Fruit fly (Drosophila melanogaster) whole organism, embryonic: Measurements from ENCODE around the gene Nse1.

ENCODE experiments used
- Awh ChIP-seq: fragments of 200-800 bp; sonication (Bioruptor generic); IDR thresholded peaks from 2 replicates; pipeline ENCODE4, ENCODE4 v1.3.6; 2022; ENCODE audit warnings: missing biosample characterization, missing genetic modification characterization
- Bgb ChIP-seq: fragments of 200-800 bp; sonication (Bioruptor generic); IDR thresholded peaks from 2 replicates; pipeline ENCODE4 v1.3.6; 2022; ENCODE audit warnings: missing biosample characterization, missing genetic modification characterization; ENCODE audit not compliant: partially characterized antibody
- Blimp-1 ChIP-seq: fragments of 200-800 bp; sonication (Bioruptor generic); optimal IDR thresholded peaks from 3 replicates; lab custom pipeline; 2018; ENCODE audit warnings: missing biosample characterization, missing genetic modification characterization, mild to moderate bottlenecking, moderate library complexity, missing genetic modification reagents
- C15 ChIP-seq: fragments of 200-800 bp; sonication (Bioruptor generic); IDR thresholded peaks from 3 replicates; pipeline ENCODE4 v1.3.6; 2022; ENCODE audit warnings: missing biosample characterization, missing genetic modification characterization
- CG10431 ChIP-seq: fragments of 200-800 bp; sonication (Bioruptor generic); optimal IDR thresholded peaks from 3 replicates; lab custom pipeline; 2018; ENCODE audit warnings: missing biosample characterization, mild to moderate bottlenecking, missing genetic modification characterization
- CG10654 ChIP-seq: fragments of 200-800 bp; sonication (Bioruptor generic); optimal IDR thresholded peaks from 2 replicates; lab custom pipeline; 2016; ENCODE audit warnings: missing biosample characterization, missing genetic modification characterization
- CG12659 ChIP-seq: fragments of 200-800 bp; sonication (Bioruptor generic); optimal IDR thresholded peaks from 3 replicates; lab custom pipeline; 2017; ENCODE audit warnings: mild to moderate bottlenecking, missing biosample characterization, missing genetic modification reagents, missing genetic modification characterization
- CG14965 ChIP-seq: fragments of 200-800 bp; sonication (Bioruptor generic); optimal IDR thresholded peaks from 2 replicates; lab custom pipeline; 2016; ENCODE audit warnings: missing biosample characterization, missing genetic modification characterization, borderline replicate concordance
- CG17186 ChIP-seq: fragments of 200-800 bp; sonication (Bioruptor generic); optimal IDR thresholded peaks from 3 replicates; lab custom pipeline; 2017; ENCODE audit warnings: missing biosample characterization, missing genetic modification reagents, missing genetic modification characterization
- CG1792 ChIP-seq: fragments of 200-800 bp; sonication (Bioruptor generic); optimal IDR thresholded peaks from 2 replicates; lab custom pipeline; 2016; ENCODE audit warnings: missing biosample characterization, missing genetic modification characterization
- CG2120 ChIP-seq: fragments of 200-800 bp; sonication (Bioruptor generic); optimal IDR thresholded peaks from 3 replicates; lab custom pipeline; 2016; ENCODE audit warnings: missing biosample characterization, missing genetic modification characterization
- CG2202 ChIP-seq: fragments of 200-800 bp; sonication (Bioruptor generic); optimal IDR thresholded peaks from 2 replicates; lab custom pipeline; 2018; ENCODE audit warnings: missing biosample characterization, mild to moderate bottlenecking, missing genetic modification characterization
- CG31365 ChIP-seq: fragments of 200-800 bp; sonication (Bioruptor generic); optimal IDR thresholded peaks from 2 replicates; lab custom pipeline; 2018; ENCODE audit warnings: missing biosample characterization, mild to moderate bottlenecking, missing genetic modification characterization
- CG34224 ChIP-seq: fragments of 200-800 bp; sonication (Bioruptor generic); IDR thresholded peaks from 3 replicates; pipeline ENCODE4 v1.3.6; 2022; ENCODE audit warnings: missing biosample characterization, missing genetic modification characterization; ENCODE audit not compliant: partially characterized antibody
- CG3847 ChIP-seq: fragments of 200-800 bp; sonication (Bioruptor generic); IDR thresholded peaks from 2 replicates; pipeline ENCODE4 v1.3.6; 2022; ENCODE audit warnings: missing biosample characterization, missing genetic modification characterization
- CG7372 ChIP-seq: fragments of 200-800 bp; sonication (Bioruptor generic); IDR thresholded peaks from 2 replicates; pipeline ENCODE4 v1.3.6; 2022; ENCODE audit warnings: missing biosample characterization, missing genetic modification characterization
- CG9727 ChIP-seq: fragments of 200-800 bp; sonication (Bioruptor generic); optimal IDR thresholded peaks from 3 replicates; lab custom pipeline; 2017; ENCODE audit warnings: missing biosample characterization, mild to moderate bottlenecking, missing genetic modification characterization
- CG9797 ChIP-seq: fragments of 200-800 bp; sonication (Bioruptor generic); optimal IDR thresholded peaks from 3 replicates; lab custom pipeline; 2018; ENCODE audit warnings: missing biosample characterization, mild to moderate bottlenecking, missing genetic modification characterization
- CG9817 ChIP-seq: fragments of 200-800 bp; sonication (Bioruptor generic); optimal IDR thresholded peaks from 2 replicates; lab custom pipeline; 2018; ENCODE audit warnings: missing biosample characterization, mild to moderate bottlenecking, missing genetic modification characterization, moderate library complexity
- Camta ChIP-seq: fragments of 200-800 bp; sonication (Bioruptor generic); optimal IDR thresholded peaks from 2 replicates; lab custom pipeline; 2016; ENCODE audit warnings: missing biosample characterization, missing genetic modification characterization
- Elba2 ChIP-seq: fragments of 200-800 bp; sonication (Bioruptor generic); optimal IDR thresholded peaks from 3 replicates; lab custom pipeline; 2016; ENCODE audit warnings: missing biosample characterization, missing genetic modification characterization
- H15 ChIP-seq: fragments of 200-800 bp; sonication (Bioruptor generic); IDR thresholded peaks from 3 replicates; pipeline ENCODE4 v1.3.6; 2022; ENCODE audit warnings: missing biosample characterization, missing genetic modification characterization
- HHEX ChIP-seq: fragments of 200-800 bp; sonication (Bioruptor generic); optimal IDR thresholded peaks from 3 replicates; lab custom pipeline; 2017; ENCODE audit warnings: missing biosample characterization, mild to moderate bottlenecking, missing genetic modification characterization, missing genetic modification reagents
- HmgZ ChIP-seq: fragments of 200-800 bp; sonication (Bioruptor generic); optimal IDR thresholded peaks from 2 replicates; lab custom pipeline; 2018; ENCODE audit warnings: missing biosample characterization, mild to moderate bottlenecking, missing genetic modification characterization
- Lhr ChIP-seq: fragments of 200-800 bp; sonication (Bioruptor generic); optimal IDR thresholded peaks from 3 replicates; lab custom pipeline; 2017; ENCODE audit warnings: mild to moderate bottlenecking, missing biosample characterization, missing genetic modification reagents, missing genetic modification characterization
- NC2β ChIP-seq: fragments of 200-800 bp; sonication (Bioruptor generic); optimal IDR thresholded peaks from 2 replicates; lab custom pipeline; 2016; ENCODE audit warnings: missing biosample characterization, missing genetic modification characterization
- Opbp ChIP-seq: fragments of 200-800 bp; sonication (Bioruptor generic); IDR thresholded peaks from 3 replicates; pipeline ENCODE4 v1.3.6; 2022; ENCODE audit warnings: missing biosample characterization, missing genetic modification characterization; ENCODE audit not compliant: partially characterized antibody
- Rfx ChIP-seq: fragments of 200-800 bp; sonication (Bioruptor generic); IDR thresholded peaks from 2 replicates; pipeline ENCODE4 v1.3.6; 2022; ENCODE audit warnings: missing biosample characterization, missing genetic modification characterization
- Sox102F ChIP-seq: fragments of 200-800 bp; sonication (Bioruptor generic); optimal IDR thresholded peaks from 2 replicates; lab custom pipeline; 2018; ENCODE audit warnings: missing biosample characterization, mild to moderate bottlenecking, missing genetic modification characterization, moderate library complexity
- Vsx1 ChIP-seq: fragments of 200-800 bp; sonication (Bioruptor generic); optimal IDR thresholded peaks from 2 replicates; lab custom pipeline; 2017; ENCODE audit warnings: missing biosample characterization, mild to moderate bottlenecking, missing genetic modification characterization, missing genetic modification reagents
- bbx ChIP-seq: fragments of 200-800 bp; sonication (Bioruptor generic); IDR thresholded peaks from 2 replicates; pipeline ENCODE4 v1.3.6; 2022; ENCODE audit warnings: missing biosample characterization, missing genetic modification characterization; ENCODE audit not compliant: partially characterized antibody
- bigmax ChIP-seq: fragments of 200-800 bp; sonication (Bioruptor generic); optimal IDR thresholded peaks from 2 replicates; lab custom pipeline; 2018; ENCODE audit warnings: missing biosample characterization, mild to moderate bottlenecking, missing genetic modification characterization
- bowl ChIP-seq: fragments of 200-800 bp; sonication (Bioruptor generic); IDR thresholded peaks from 2 replicates; pipeline ENCODE4 v1.3.6; 2022; ENCODE audit warnings: missing biosample characterization, missing genetic modification characterization
- crc ChIP-seq: fragments of 200-800 bp; sonication (Bioruptor generic); optimal IDR thresholded peaks from 2 replicates; lab custom pipeline; 2016; ENCODE audit warnings: missing biosample characterization, missing genetic modification characterization
- dan ChIP-seq: fragments of 200-800 bp; sonication (Bioruptor generic); IDR thresholded peaks from 2 replicates; pipeline ENCODE4 v1.3.6; 2022; ENCODE audit warnings: missing biosample characterization, missing genetic modification characterization
- danr ChIP-seq: fragments of 200-800 bp; sonication (Bioruptor generic); IDR thresholded peaks from 2 replicates; pipeline ENCODE4 v1.3.6; 2022; ENCODE audit warnings: missing biosample characterization, missing genetic modification characterization
- dati ChIP-seq: fragments of 200-800 bp; sonication (Bioruptor generic); IDR thresholded peaks from 2 replicates; pipeline ENCODE4 v1.3.6; 2022; ENCODE audit warnings: missing biosample characterization, missing genetic modification characterization
- eve ChIP-seq, 2 experiments: fragments of >200 bp; optimal IDR thresholded peaks; 2 replicates each; lab custom pipeline; 2017; ENCODE audit warnings: missing biosample characterization in 2 of 2, missing genetic modification characterization in 2 of 2
- fd64A ChIP-seq: fragments of 200-800 bp; sonication (Bioruptor generic); optimal IDR thresholded peaks from 3 replicates; lab custom pipeline; 2018; ENCODE audit warnings: missing biosample characterization, mild to moderate bottlenecking, missing genetic modification characterization
- gcm2 ChIP-seq: fragments of 200-800 bp; sonication (Bioruptor generic); optimal IDR thresholded peaks from 2 replicates; lab custom pipeline; 2016; ENCODE audit warnings: missing biosample characterization, missing genetic modification characterization
- gfzf ChIP-seq: fragments of 200-800 bp; sonication (Bioruptor generic); optimal IDR thresholded peaks from 2 replicates; lab custom pipeline; 2016; ENCODE audit warnings: missing biosample characterization, mild to moderate bottlenecking, missing genetic modification characterization, moderate library complexity
- hkb ChIP-seq, 2 experiments: fragments of 200-800 bp in 1 of 2; fragments of >200 bp in 1 of 2; sonication (Bioruptor generic) in 1 of 2; IDR thresholded peaks in 1 of 2; optimal IDR thresholded peaks in 1 of 2; 2 replicates each; pipeline versions ENCODE4 v1.3.6 to Lab custom; 2017 to 2022; ENCODE audit warnings: missing biosample characterization in 1 of 2, missing genetic modification characterization in 1 of 2
- ken ChIP-seq: fragments of 200-800 bp; sonication (Bioruptor generic); IDR thresholded peaks from 3 replicates; pipeline ENCODE4 v1.3.6; 2022; ENCODE audit warnings: missing biosample characterization, missing genetic modification characterization
- mam ChIP-seq: fragments of 200-800 bp; sonication (Bioruptor generic); optimal IDR thresholded peaks from 3 replicates; lab custom pipeline; 2016; ENCODE audit warnings: missing biosample characterization, missing genetic modification characterization
- pfk ChIP-seq: fragments of 200-800 bp; sonication (Bioruptor generic); optimal IDR thresholded peaks from 2 replicates; lab custom pipeline; 2018; ENCODE audit warnings: missing biosample characterization, mild to moderate bottlenecking, missing genetic modification characterization, moderate library complexity
- pita ChIP-seq: fragments of 200-800 bp; sonication (Bioruptor generic); optimal IDR thresholded peaks from 2 replicates; lab custom pipeline; 2017; ENCODE audit warnings: missing biosample characterization, mild to moderate bottlenecking, missing genetic modification characterization
- pum ChIP-seq: fragments of 200-800 bp; sonication (Bioruptor generic); optimal IDR thresholded peaks from 2 replicates; lab custom pipeline; 2016; ENCODE audit warnings: missing biosample characterization, missing genetic modification characterization
- stwl ChIP-seq: fragments of 200-800 bp; sonication (Bioruptor generic); optimal IDR thresholded peaks from 3 replicates; lab custom pipeline; 2018; ENCODE audit warnings: missing biosample characterization, mild to moderate bottlenecking, missing genetic modification characterization, moderate library complexity
- tna ChIP-seq: fragments of 200-800 bp; sonication (Bioruptor generic); IDR thresholded peaks from 2 replicates; pipeline ENCODE4 v1.3.6; 2022; ENCODE audit warnings: missing biosample characterization, missing genetic modification characterization; ENCODE audit not compliant: partially characterized antibody
- unc-4 ChIP-seq: fragments of 200-800 bp; sonication (Bioruptor generic); IDR thresholded peaks from 2 replicates; pipeline ENCODE4 v1.3.6; 2022; ENCODE audit warnings: missing biosample characterization, missing genetic modification characterization; ENCODE audit not compliant: partially characterized antibody

The Nse1 gene

dm6 chr2L:6698387-6698786 is 21.0 kb upstream of the Nse1 start (continued):
- no peak for TF ChIP-seq CG9797 (GFP tag; lab: Kevin White, UChicago)
- no peak for TF ChIP-seq CG31365 (tag; lab: Kevin White, UChicago)
- TF ChIP-seq HHEX (GFP tag; lab: Kevin White, UChicago) = peak; percentile 6
- TF ChIP-seq Sox102F (GFP tag; lab: Kevin White, UChicago) = peak; percentile 59
- TF ChIP-seq Blimp-1 (GFP tag; lab: Kevin White, UChicago) = peak; percentile 45
- no peak for TF ChIP-seq unc-4 (GFP tag; lab: Robert Waterston, UW)
- TF ChIP-seq Elba2 (GFP tag; lab: Kevin White, UChicago) = no peak
- peak; percentile 38 for TF ChIP-seq pum (GFP tag; lab: Kevin White, UChicago)
- no peak for TF ChIP-seq Bgb (GFP tag; lab: Robert Waterston, UW)
- TF ChIP-seq mam (GFP tag; lab: Kevin White, UChicago) = peak; percentile 9
- no peak for TF ChIP-seq CG2202 (tag; lab: Kevin White, UChicago)
- TF ChIP-seq bowl (GFP tag; lab: Robert Waterston, UW) = no peak
- no peak for TF ChIP-seq pfk (GFP tag; lab: Kevin White, UChicago)
- TF ChIP-seq fd64A = no peak
- TF ChIP-seq CG1792 (GFP tag; lab: Kevin White, UChicago) = no peak
- TF ChIP-seq CG34224 = no peak
- TF ChIP-seq Vsx1 (GFP tag; lab: Kevin White, UChicago) = no peak
- TF ChIP-seq dan (GFP tag; lab: Robert Waterston, UW) = 0 out of 2 replicates have a peak, but pooled peaks have one; percentile 23
- no peak for TF ChIP-seq H15 (GFP tag; lab: Robert Waterston, UW)
- TF ChIP-seq CG14965 = no peak
- peak; percentile 20 for TF ChIP-seq CG10654 (GFP tag; lab: Kevin White, UChicago)
- TF ChIP-seq CG10431 (GFP tag; lab: Kevin White, UChicago) = no peak
- 0 out of 2 replicates have a peak, but pooled peaks have one; percentile 43 for TF ChIP-seq CG7372 (GFP tag; lab: Robert Waterston, UW)
- peak; percentile 21 for TF ChIP-seq NC2β (GFP tag; lab: Kevin White, UChicago)
- no peak for TF ChIP-seq stwl (tag; lab: Kevin White, UChicago)
- peak; percentile 47 for TF ChIP-seq CG2120 (GFP tag; lab: Kevin White, UChicago)
- TF ChIP-seq C15 (GFP tag; lab: Robert Waterston, UW) = no peak
- TF ChIP-seq bbx (GFP tag; lab: Robert Waterston, UW) = no peak
- no peak for TF ChIP-seq eve (GFP tag; optimal IDR thresholded peaks at IDR 0.05; lab: Kevin White, UChicago)
- TF ChIP-seq bigmax (GFP tag; lab: Kevin White, UChicago) = no peak
- no peak for TF ChIP-seq hkb (optimal IDR thresholded peaks at IDR 0.05; lab: Kevin White, UChicago)
- peak; percentile 24; the same call in 1 of the 2 replicates for TF ChIP-seq hkb (GFP tag; IDR thresholded peaks at IDR 0.05; lab: Robert Waterston, UW)
- no peak for TF ChIP-seq pita (GFP tag; lab: Kevin White, UChicago)
- no peak for TF ChIP-seq Lhr (GFP tag; lab: Kevin White, UChicago)
- TF ChIP-seq ken (GFP tag; lab: Robert Waterston, UW) = peak; percentile 33; the same call in 1 of the 3 replicates
- TF ChIP-seq tna (GFP tag; lab: Robert Waterston, UW) = no peak
- no peak for TF ChIP-seq gcm2 (GFP tag; lab: Kevin White, UChicago)
- TF ChIP-seq CG3847 (GFP tag; lab: Robert Waterston, UW) = no peak
- no peak for TF ChIP-seq gfzf (GFP tag; lab: Kevin White, UChicago)
- no peak for TF ChIP-seq Camta
- TF ChIP-seq HmgZ (tag; lab: Kevin White, UChicago) = no peak
- TF ChIP-seq Awh (GFP tag; lab: Robert Waterston, UW) = no peak
- no peak for TF ChIP-seq CG12659 (GFP tag; lab: Kevin White, UChicago)
- 0 out of 2 replicates have a peak, but pooled peaks have one; percentile 25 for TF ChIP-seq dati
- no peak for TF ChIP-seq crc (GFP tag; lab: Kevin White, UChicago)
- TF ChIP-seq Rfx (GFP tag; lab: Robert Waterston, UW) = peak; percentile 64
- peak; percentile 16 for TF ChIP-seq CG9817 (tag; lab: Kevin White, UChicago)
- peak; percentile 62 for TF ChIP-seq CG9727 (GFP tag; lab: Kevin White, UChicago)
- no peak for TF ChIP-seq Opbp (GFP tag; lab: Robert Waterston, UW)
- no peak for TF ChIP-seq danr (GFP tag; lab: Robert Waterston, UW)
- no peak for TF ChIP-seq CG17186 (GFP tag; lab: Kevin White, UChicago)
